Worm (Caenorhabditis elegans): Measurements from ENCODE around the gene M151.3.

The M151.3 gene

DNA sequence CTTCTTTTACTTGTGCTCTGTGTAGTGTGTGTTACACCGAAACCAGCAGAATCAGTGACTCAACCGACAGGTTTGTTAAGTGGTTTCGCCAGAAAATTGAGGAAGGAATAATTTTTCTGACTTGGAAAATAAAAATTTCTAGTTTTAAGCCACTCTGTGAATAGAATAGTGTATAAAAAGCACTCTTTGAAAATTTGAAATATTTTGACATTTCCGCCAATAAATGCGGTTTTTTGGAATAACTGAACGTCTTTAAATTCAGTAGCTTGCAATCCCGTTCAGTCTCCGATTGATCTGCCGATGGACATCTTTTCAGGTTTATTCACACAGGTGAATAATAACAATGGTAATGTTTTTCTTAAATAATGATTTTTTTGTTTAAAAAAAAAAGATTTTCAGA, 37.5 kb downstream of the M151.3 start, which contains the start of gene F19B10.3:
Gene F19B10.3, plus strand, starts transcription at position 301 of the 400 bp plus-strand sequence.
- TF ChIP-seq mab-5 (tag; optimal IDR thresholded peaks at IDR 0.05) (no peak), nhr-77 (tag; optimal IDR thresholded peaks at IDR 0.05) (no peak), egl-27 (tag; optimal IDR thresholded peaks at IDR 0.05) (no peak), nhr-237 (tag; optimal IDR thresholded peaks at IDR 0.05) (no peak), nhr-12 (tag; optimal IDR thresholded peaks at IDR 0.05) (no peak), sma-9 (GFP tag; optimal IDR thresholded peaks at IDR 0.05) (no peak), sma-9 (tag; optimal IDR thresholded peaks at IDR 0.05) (no peak), ztf-1 (GFP tag; conservative IDR thresholded peaks at IDR 0.05) (no peak), ama-1 (optimal IDR thresholded peaks at IDR 0.05) (no peak), C34F6.9 (tag; optimal IDR thresholded peaks at IDR 0.05) (no peak), crh-2 (tag; optimal IDR thresholded peaks at IDR 0.05) (no peak), nhr-10 (tag; optimal IDR thresholded peaks at IDR 0.05) (no peak), nhr-21 (tag; optimal IDR thresholded peaks at IDR 0.05) (no peak), alr-1 (tag; optimal IDR thresholded peaks at IDR 0.05) (no peak), peb-1 (tag; optimal IDR thresholded peaks at IDR 0.05) (no peak)

DNA sequence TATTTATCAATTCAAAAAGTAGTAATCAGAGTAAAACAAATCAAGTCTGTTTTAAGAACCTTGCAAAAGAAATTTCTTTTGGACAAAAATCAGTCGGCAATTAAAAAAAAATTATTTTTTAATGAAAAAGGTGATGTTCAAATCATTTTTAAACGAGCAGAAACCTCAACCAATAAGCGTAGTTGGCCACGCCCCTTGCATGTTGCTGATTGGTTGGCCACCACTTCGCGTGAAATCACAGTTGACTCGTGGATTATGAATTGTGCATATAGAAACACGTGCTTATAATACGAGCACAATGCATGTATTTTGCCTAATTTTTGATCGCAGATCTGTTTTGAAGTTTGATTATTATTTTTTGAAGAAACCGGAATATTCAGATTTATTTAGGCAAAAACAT, 38.2 kb downstream of the M151.3 start:
- TF ChIP-seq sem-4 (tag; optimal IDR thresholded peaks at IDR 0.05) (no peak), nhr-77 (tag; optimal IDR thresholded peaks at IDR 0.05) (no peak), unc-55 (GFP tag; optimal IDR thresholded peaks at IDR 0.05) (no peak)

- TF ChIP-seq lsy-2 (tag; optimal IDR thresholded peaks at IDR 0.05), result no peak
- TF ChIP-seq F13H6.1 (tag; optimal IDR thresholded peaks at IDR 0.05), result no peak
- TF ChIP-seq elt-3 (tag; optimal IDR thresholded peaks at IDR 0.05), result no peak
- TF ChIP-seq nhr-129 (tag; optimal IDR thresholded peaks at IDR 0.05), result no peak
- no peak for TF ChIP-seq nhr-11 (tag; optimal IDR thresholded peaks at IDR 0.05)
- TF ChIP-seq C34F6.9 (tag; optimal IDR thresholded peaks at IDR 0.05), result no peak
- no peak for TF ChIP-seq nhr-23 (tag; optimal IDR thresholded peaks at IDR 0.05)
- no peak for TF ChIP-seq gmeb-1 (tag; optimal IDR thresholded peaks at IDR 0.05)
- TF ChIP-seq ztf-11 (tag; optimal IDR thresholded peaks at IDR 0.05), result no peak
- no peak for TF ChIP-seq lin-11 (tag; optimal IDR thresholded peaks at IDR 0.05)
Observed at ce11 chrII:3669315-3669714, 42.3 kb downstream of the M151.3 start, which contains the start of gene srx-97. srx-97 (minus strand) TSS chrII:3669415.

DNA sequence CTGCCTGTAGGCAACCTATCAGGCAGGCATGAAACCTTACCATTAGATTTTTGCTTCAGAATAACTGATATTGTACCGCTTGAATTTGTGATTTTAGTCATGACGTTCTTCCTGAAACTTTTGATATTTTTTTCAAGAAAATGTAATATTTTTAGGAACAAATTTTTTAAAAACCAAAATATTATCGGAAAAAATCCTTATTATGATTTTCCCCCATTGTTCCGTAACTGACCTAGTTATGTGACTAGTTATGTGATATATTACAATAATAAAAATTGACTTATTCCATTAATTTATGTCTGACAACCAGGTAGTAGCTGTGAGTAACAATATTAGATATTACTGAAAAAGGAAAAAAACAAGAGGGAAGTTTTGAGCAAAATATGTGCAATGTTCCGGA, 44.0 kb downstream of the M151.3 start, which contains the start of gene srx-98:
Gene srx-98, minus strand, starts transcription at position 101 of the 400 bp plus-strand sequence.
- TF ChIP-seq dmd-4 (tag; optimal IDR thresholded peaks at IDR 0.05) (no peak), ztf-4 (tag; optimal IDR thresholded peaks at IDR 0.05) (no peak), sma-3 (GFP tag; optimal IDR thresholded peaks at IDR 0.05) (no peak), nhr-25 (tag; optimal IDR thresholded peaks at IDR 0.05) (no peak), nhr-23 (tag; optimal IDR thresholded peaks at IDR 0.05) (no peak), snpc-4 (tag; optimal IDR thresholded peaks at IDR 0.05) (no peak), mdl-1 (tag; optimal IDR thresholded peaks at IDR 0.05) (no peak), skn-1 (tag; optimal IDR thresholded peaks at IDR 0.05) (no peak), peb-1 (tag; optimal IDR thresholded peaks at IDR 0.05) (no peak), C34F6.9 (tag; optimal IDR thresholded peaks at IDR 0.05) (no peak)

ce11 chrII:3673493-3673892, 46.5 kb downstream of the M151.3 start, which contains the start of gene sea-1:
sea-1 (minus strand) TSS chrII:3673593.
- TF ChIP-seq egl-27 (tag; optimal IDR thresholded peaks at IDR 0.05) (no peak), skn-1 (tag; optimal IDR thresholded peaks at IDR 0.05) (no peak), sem-4 (tag; optimal IDR thresholded peaks at IDR 0.05) (no peak), nhr-25 (tag; optimal IDR thresholded peaks at IDR 0.05) (no peak), elt-1 (tag; optimal IDR thresholded peaks at IDR 0.05) (no peak), lsy-2 (tag; optimal IDR thresholded peaks at IDR 0.05) (no peak), dmd-4 (tag; optimal IDR thresholded peaks at IDR 0.05) (no peak), gmeb-1 (tag; optimal IDR thresholded peaks at IDR 0.05) (no peak), elt-3 (tag; optimal IDR thresholded peaks at IDR 0.05) (no peak), ztf-1 (GFP tag; conservative IDR thresholded peaks at IDR 0.05) (no peak), unc-39 (tag; optimal IDR thresholded peaks at IDR 0.05) (no peak), mab-5 (tag; optimal IDR thresholded peaks at IDR 0.05) (no peak), alr-1 (tag; optimal IDR thresholded peaks at IDR 0.05) (no peak), unc-62 (GFP tag; optimal IDR thresholded peaks at IDR 0.05) (no peak), nhr-129 (tag; optimal IDR thresholded peaks at IDR 0.05) (no peak), sma-9 (GFP tag; optimal IDR thresholded peaks at IDR 0.05) (no peak), sma-9 (tag; optimal IDR thresholded peaks at IDR 0.05) (no peak), nhr-6 (tag; optimal IDR thresholded peaks at IDR 0.05) (no peak), ztf-4 (tag; optimal IDR thresholded peaks at IDR 0.05) (no peak), nhr-12 (tag; optimal IDR thresholded peaks at IDR 0.05) (no peak)

All from whole organism, L2 larva.